Fruit fly (Drosophila melanogaster) whole organism, pupa: Measurements from ENCODE around the gene Aven.

Experiments used
- CG10348 ChIP-seq: fragments of 200-800 bp; sonication (Bioruptor generic); IDR thresholded peaks from 2 replicates; pipeline ENCODE4 v1.3.6; 2022; ENCODE audit warnings: missing biosample characterization, missing genetic modification characterization
- CG32121 ChIP-seq: fragments of 200-800 bp; sonication (Bioruptor generic); IDR thresholded peaks from 2 replicates; pipeline ENCODE4 v1.3.6; 2022; ENCODE audit warnings: missing biosample characterization, missing genetic modification characterization
- CG34367 ChIP-seq: fragments of 200-800 bp; sonication (Bioruptor generic); optimal IDR thresholded peaks from 2 replicates; lab custom pipeline; 2018; ENCODE audit warnings: missing biosample characterization, mild to moderate bottlenecking, missing genetic modification characterization
- CG4496 ChIP-seq: fragments of 200-800 bp; sonication (Bioruptor generic); IDR thresholded peaks from 3 replicates; pipeline ENCODE4 v1.3.6; 2022; ENCODE audit warnings: missing biosample characterization, missing genetic modification characterization
- CG8159 ChIP-seq: fragments of 200-800 bp; sonication (Bioruptor generic); optimal IDR thresholded peaks from 3 replicates; lab custom pipeline; 2018; ENCODE audit warnings: missing biosample characterization, mild to moderate bottlenecking, missing genetic modification characterization, moderate library complexity
- Pif1A ChIP-seq: fragments of 200-800 bp; sonication (Bioruptor generic); optimal IDR thresholded peaks from 3 replicates; lab custom pipeline; 2016; ENCODE audit warnings: missing biosample characterization, missing genetic modification characterization
- Pif1B ChIP-seq: fragments of 200-800 bp; sonication (Bioruptor generic); optimal IDR thresholded peaks from 3 replicates; lab custom pipeline; 2016; ENCODE audit warnings: missing biosample characterization, missing genetic modification characterization
- Snoo ChIP-seq: fragments of 200-800 bp; sonication (Bioruptor generic); optimal IDR thresholded peaks from 3 replicates; lab custom pipeline; 2017; ENCODE audit warnings: missing biosample characterization, mild to moderate bottlenecking, missing genetic modification characterization, inconsistent platforms
- fd96Ca ChIP-seq: fragments of 200-800 bp; sonication (Bioruptor generic); IDR thresholded peaks from 3 replicates; pipeline ENCODE4 v1.3.6; 2022; ENCODE audit warnings: missing biosample characterization, missing genetic modification characterization
- gl ChIP-seq: fragments of 200-800 bp; sonication (Bioruptor generic); optimal IDR thresholded peaks from 2 replicates; lab custom pipeline; 2018; ENCODE audit warnings: missing biosample characterization, mild to moderate bottlenecking, missing genetic modification characterization

DNA sequence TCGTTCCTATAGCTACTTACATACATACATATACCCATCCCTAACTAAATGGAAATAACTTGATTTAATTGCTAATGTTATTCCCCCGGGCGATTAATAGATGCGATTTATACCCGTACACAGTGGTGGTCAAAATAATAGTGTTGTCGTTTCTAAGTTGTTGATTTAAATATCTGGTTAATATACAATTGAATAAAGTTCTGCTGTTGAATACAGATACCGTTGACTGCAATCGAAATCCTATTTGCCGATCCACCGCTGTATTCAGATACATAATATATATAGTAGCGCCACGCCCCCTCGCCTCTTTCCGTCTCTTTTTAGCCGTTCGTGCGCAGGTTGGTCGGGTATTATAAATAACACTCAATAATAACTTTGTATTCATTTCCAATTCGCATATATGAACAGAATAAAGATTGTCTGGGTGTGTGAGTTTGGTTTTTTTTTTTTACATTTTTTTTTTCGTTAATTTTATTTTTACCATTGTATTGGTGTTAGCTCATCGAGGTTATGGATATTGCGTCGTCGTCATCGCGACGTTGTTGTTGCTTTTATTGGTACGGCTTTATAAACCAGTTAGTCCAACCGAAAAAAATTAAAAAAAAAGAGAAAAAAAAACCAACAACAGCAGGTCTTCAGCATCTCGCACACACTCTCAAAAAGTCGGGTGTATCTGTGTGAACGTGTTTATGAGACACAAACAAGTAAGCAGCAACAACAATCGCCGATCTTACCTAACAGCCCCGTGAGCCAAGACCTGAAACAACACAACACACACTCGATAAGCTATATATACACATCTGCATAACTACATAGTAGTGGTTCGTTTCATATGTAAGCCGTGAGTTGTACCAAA lies 43.1 kb upstream of the Aven start:
- TF ChIP-seq fd96Ca (GFP tag; lab: Robert Waterston, UW) (peak; percentile 21; the same call in 2 of the 3 replicates), gl (tag; lab: Kevin White, UChicago) (peak; percentile 83), Pif1A (GFP tag; lab: Kevin White, UChicago) (peak; percentile 51), CG32121 (peak; percentile 36; the same call in 1 of the 2 replicates), Snoo (tag; lab: Kevin White, UChicago) (peak; percentile 4), Pif1B (peak; percentile 41), CG4496 (GFP tag; lab: Robert Waterston, UW) (peak; percentile 52), CG34367 (tag; lab: Kevin White, UChicago) (peak; percentile 59), CG8159 (tag; lab: Kevin White, UChicago) (peak; percentile 55), CG10348 (GFP tag; lab: Robert Waterston, UW) (no peak)
